Fruit fly (Drosophila melanogaster) whole organism, larva: ENCODE data around the gene Cpr5C.

Experiments used
- noc ChIP-seq: fragments of 200-800 bp; sonication (Bioruptor generic); optimal IDR thresholded peaks from 3 replicates; lab custom pipeline; 2019; ENCODE audit warnings: missing biosample characterization, mild to moderate bottlenecking, missing genetic modification characterization, moderate library complexity

Cpr5C gene

dm6 chrX:5804377-5804776, at the start of gene Cpr5C:
TSS of gene Cpr5C (plus strand) at chrX:5804677.
- no peak for TF ChIP-seq noc (tag; lab: Kevin White, UChicago)

- TF ChIP-seq noc (tag; lab: Kevin White, UChicago) = peak; percentile 96
Observed at dm6 chrX:5754837-5755828, 49.3 kb upstream of the Cpr5C start, which contains the start of the genes lin-52 and CG15771. TSS of gene lin-52 (minus strand) at chrX:5754958. TSS of gene CG15771 (plus strand) at chrX:5755574.

- no peak for TF ChIP-seq noc (tag; lab: Kevin White, UChicago)
Observed at dm6 chrX:5756146-5756545, 48.3 kb upstream of the Cpr5C start.

dm6 chrX:5763443-5764000, 41.0 kb upstream of the Cpr5C start:
- no peak for TF ChIP-seq noc (tag; lab: Kevin White, UChicago)

dm6 chrX:5764001-5764892, 40.2 kb upstream of the Cpr5C start, which contains the start of the genes MAPk-Ak2 and CG42699:
TSS of gene MAPk-Ak2 (minus strand) at chrX:5764203.
TSS of gene CG42699 (plus strand) at chrX:5764553.
- peak; percentile 46 for TF ChIP-seq noc (tag; lab: Kevin White, UChicago)

dm6 chrX:5766732-5767131, 37.7 kb upstream of the Cpr5C start:
- TF ChIP-seq noc (tag; lab: Kevin White, UChicago) = no peak

- TF ChIP-seq noc (tag; lab: Kevin White, UChicago) = no peak
Observed at dm6 chrX:5768602-5769251, 35.8 kb upstream of the Cpr5C start.

dm6 chrX:5770730-5771181, 33.7 kb upstream of the Cpr5C start, which contains the start of gene CG3097:
TSS of gene CG3097 (minus strand) at chrX:5770780.
- no peak for TF ChIP-seq noc (tag; lab: Kevin White, UChicago)

dm6 chrX:5772409-5772808, 32.1 kb upstream of the Cpr5C start:
- TF ChIP-seq noc (tag; lab: Kevin White, UChicago) = no peak

- TF ChIP-seq noc (tag; lab: Kevin White, UChicago) = no peak
Observed at dm6 chrX:5776547-5776946, 27.9 kb upstream of the Cpr5C start, which contains the start of gene CG42264. TSS of gene CG42264 (minus strand) at chrX:5776647.

- TF ChIP-seq noc (tag; lab: Kevin White, UChicago) = no peak
Observed at dm6 chrX:5781520-5781919, 23.0 kb upstream of the Cpr5C start, which contains the start of gene CG3108. TSS of gene CG3108 (minus strand) at chrX:5781620.

dm6 chrX:5783260-5784040, 21.0 kb upstream of the Cpr5C start:
- peak; percentile 0 for TF ChIP-seq noc (tag; lab: Kevin White, UChicago)

dm6 chrX:5786559-5786958, 17.9 kb upstream of the Cpr5C start:
- peak; percentile 67 for TF ChIP-seq noc (tag; lab: Kevin White, UChicago)

- no peak for TF ChIP-seq noc (tag; lab: Kevin White, UChicago)
Observed at dm6 chrX:5789187-5789586, 15.3 kb upstream of the Cpr5C start, which contains the start of gene CG15767. TSS of gene CG15767 (plus strand) at chrX:5789487.
